Worm (Caenorhabditis elegans) whole organism, late embryonic: ENCODE results near the gene Y32G9A.2.

Experiments
- F13H6.1 ChIP-seq: sonication (generic microtip); optimal IDR thresholded peaks from 2 replicates; lab custom pipeline; 2016; ENCODE audit warnings: missing genetic modification characterization, missing compliant biosample characterization
- nfya-1 ChIP-seq: sonication (generic microtip); optimal IDR thresholded peaks from 2 replicates; lab custom pipeline; 2017; ENCODE audit warnings: missing genetic modification characterization, mild to moderate bottlenecking, missing compliant biosample characterization, antibody characterized with exemption, moderate library complexity

DNA sequence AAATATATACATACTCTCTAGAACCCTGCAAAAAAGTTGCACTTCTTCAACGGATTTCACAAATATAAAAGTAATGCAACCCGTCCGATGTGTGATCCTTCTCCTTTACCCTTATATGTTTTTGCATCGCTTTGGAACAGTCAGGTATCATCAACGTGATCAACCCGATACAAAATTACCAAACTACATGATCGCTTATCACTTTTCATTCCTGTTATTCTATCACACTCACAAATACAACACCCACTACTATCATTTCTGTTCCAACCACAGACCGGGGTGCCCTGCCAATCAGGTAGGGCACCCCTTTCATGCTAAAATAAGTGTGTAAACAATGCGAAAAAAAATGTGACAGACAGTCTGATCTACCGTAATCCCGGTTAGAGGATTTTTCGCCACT, 48.7 kb downstream of the Y32G9A.2 start:
- TF ChIP-seq nfya-1 (tag; lab: Kevin White, UChicago) (no peak), F13H6.1 (no peak)
